Fruit fly (Drosophila melanogaster) whole organism, pupa: ENCODE measurements around the gene CG15170.

Experiments
- CG12605 ChIP-seq: fragments of 200-800 bp; sonication (Bioruptor generic); IDR thresholded peaks from 2 replicates; pipeline ENCODE4 v1.3.6; 2022; ENCODE audit warnings: missing biosample characterization, missing genetic modification characterization
- CG14655 ChIP-seq: fragments of 200-800 bp; sonication (Bioruptor generic); optimal IDR thresholded peaks from 3 replicates; lab custom pipeline; 2017; ENCODE audit warnings: mild to moderate bottlenecking, missing biosample characterization, missing genetic modification reagents, missing genetic modification characterization
- CG32121 ChIP-seq: fragments of 200-800 bp; sonication (Bioruptor generic); IDR thresholded peaks from 2 replicates; pipeline ENCODE4 v1.3.6; 2022; ENCODE audit warnings: missing biosample characterization, missing genetic modification characterization
- Ets98B ChIP-seq: fragments of 200-800 bp; sonication (Bioruptor generic); IDR thresholded peaks from 2 replicates; pipeline ENCODE4 v1.3.6; 2022; ENCODE audit warnings: missing biosample characterization, missing genetic modification characterization
- Pif1A ChIP-seq: fragments of 200-800 bp; sonication (Bioruptor generic); optimal IDR thresholded peaks from 3 replicates; lab custom pipeline; 2016; ENCODE audit warnings: missing biosample characterization, missing genetic modification characterization

dm6 chr2L:18984158-18984557, 5.9 kb downstream of the CG15170 start:
- TF ChIP-seq CG14655 (GFP tag; lab: Kevin White, UChicago) (no peak), Ets98B (no peak), Pif1A (no peak), CG12605 (GFP tag; lab: Robert Waterston, UW) (no peak), CG32121 (no peak)
